Worm (Caenorhabditis elegans) whole organism, L3 larva: Measurements from ENCODE around the gene irld-25.

Experiments
- R02D3.7 ChIP-seq: fragments of 150-350 bp; optimal IDR thresholded peaks from 2 replicates; lab custom pipeline; 2014; ENCODE audit warnings: missing biosample characterization, missing genetic modification characterization
- ZK546.5 ChIP-seq: sonication (generic microtip); optimal IDR thresholded peaks from 2 replicates; lab custom pipeline; 2017; ENCODE audit warnings: missing biosample characterization, missing genetic modification characterization
- aly-2 ChIP-seq: fragments of 150-350 bp; optimal IDR thresholded peaks from 2 replicates; lab custom pipeline; 2014; ENCODE audit warnings: missing biosample characterization, missing genetic modification characterization
- ama-1 ChIP-seq: fragments of 150-350 bp; optimal IDR thresholded peaks from 2 replicates; lab custom pipeline; 2018
- ceh-16 ChIP-seq: sonication (generic microtip); optimal IDR thresholded peaks from 2 replicates; lab custom pipeline; 2017; ENCODE audit warnings: missing biosample characterization, missing genetic modification characterization
- ceh-82 ChIP-seq: fragments of 150-350 bp; optimal IDR thresholded peaks from 2 replicates; lab custom pipeline; 2014; ENCODE audit warnings: missing biosample characterization, missing genetic modification characterization
- ceh-9 ChIP-seq: sonication (generic microtip); optimal IDR thresholded peaks from 2 replicates; lab custom pipeline; 2018; ENCODE audit warnings: missing biosample characterization, missing genetic modification characterization
- daf-12 ChIP-seq: fragments of 150-350 bp; optimal IDR thresholded peaks from 2 replicates; lab custom pipeline; 2014; ENCODE audit warnings: missing biosample characterization, missing genetic modification reagents, missing genetic modification characterization
- egl-27 ChIP-seq: sonication (generic microtip); optimal IDR thresholded peaks from 4 replicates; lab custom pipeline; 2017; ENCODE audit warnings: missing biosample characterization, missing genetic modification reagents, missing genetic modification characterization
- egl-5 ChIP-seq: fragments of 150-350 bp; optimal IDR thresholded peaks from 2 replicates; lab custom pipeline; 2017; ENCODE audit warnings: missing biosample characterization, missing genetic modification reagents, missing genetic modification characterization, inconsistent platforms
- elt-1 ChIP-seq: fragments of 150-350 bp; optimal IDR thresholded peaks from 2 replicates; lab custom pipeline; 2014; ENCODE audit warnings: missing biosample characterization, missing genetic modification characterization
- elt-2 ChIP-seq: sonication (generic microtip); optimal IDR thresholded peaks from 2 replicates; lab custom pipeline; 2016; ENCODE audit warnings: missing genetic modification reagents, mild to moderate bottlenecking, missing genetic modification characterization, missing compliant biosample characterization
- elt-3 ChIP-seq, 3 experiments: fragments of 150-350 bp in 1 of 3; sonication (generic microtip) in 2 of 3; optimal IDR thresholded peaks; 2 replicates in 2 of 3; 4 replicates in 1 of 3; lab custom pipeline; 2014 to 2017; ENCODE audit warnings: missing biosample characterization in 3 of 3, missing genetic modification characterization in 3 of 3
- eor-1 ChIP-seq, 2 experiments: fragments of 150-350 bp; optimal IDR thresholded peaks; 2 replicates each; lab custom pipeline; 2014 to 2018; ENCODE audit warnings: missing biosample characterization in 2 of 2, missing genetic modification characterization in 2 of 2
- fkh-10 ChIP-seq: sonication (generic microtip); optimal IDR thresholded peaks from 2 replicates; lab custom pipeline; 2017; ENCODE audit warnings: missing biosample characterization, missing genetic modification reagents, missing genetic modification characterization
- fkh-2 ChIP-seq: fragments of 150-350 bp; optimal IDR thresholded peaks from 2 replicates; lab custom pipeline; 2014; ENCODE audit warnings: missing biosample characterization, missing genetic modification reagents, missing genetic modification characterization
- fos-1 ChIP-seq: fragments of 150-350 bp; optimal IDR thresholded peaks from 2 replicates; lab custom pipeline; 2014; ENCODE audit warnings: missing biosample characterization, missing genetic modification characterization
- hmg-11 ChIP-seq: sonication (generic microtip); optimal IDR thresholded peaks from 2 replicates; lab custom pipeline; 2016; ENCODE audit warnings: missing genetic modification characterization, missing compliant biosample characterization
- jun-1 ChIP-seq: fragments of 150-350 bp; optimal IDR thresholded peaks from 2 replicates; lab custom pipeline; 2014; ENCODE audit warnings: missing biosample characterization, missing genetic modification reagents, missing genetic modification characterization
- lin-15B ChIP-seq: fragments of 150-350 bp; optimal IDR thresholded peaks from 2 replicates; lab custom pipeline; 2014; ENCODE audit warnings: missing biosample characterization, missing genetic modification characterization
- lin-39 ChIP-seq: fragments of 150-350 bp; optimal IDR thresholded peaks from 2 replicates; lab custom pipeline; 2018; ENCODE audit warnings: missing biosample characterization, missing genetic modification reagents, missing genetic modification characterization
- lsy-12 ChIP-seq: sonication (generic microtip); optimal IDR thresholded peaks from 2 replicates; lab custom pipeline; 2016; ENCODE audit warnings: mild to moderate bottlenecking, missing genetic modification characterization, missing compliant biosample characterization
- mdl-1 ChIP-seq: fragments of 150-350 bp; optimal IDR thresholded peaks from 2 replicates; lab custom pipeline; 2014; ENCODE audit warnings: missing biosample characterization, missing genetic modification characterization
- mml-1 ChIP-seq: fragments of 150-350 bp; sonication (generic microtip); optimal IDR thresholded peaks from 3 replicates; lab custom pipeline; 2014; ENCODE audit warnings: missing biosample characterization, missing genetic modification characterization
- nfya-1 ChIP-seq: sonication (generic microtip); optimal IDR thresholded peaks from 2 replicates; lab custom pipeline; 2017; ENCODE audit warnings: missing genetic modification characterization, mild to moderate bottlenecking, missing compliant biosample characterization, antibody characterized with exemption, moderate library complexity; ENCODE audit not compliant: insufficient read depth
- nhr-11 ChIP-seq: fragments of 150-350 bp; optimal IDR thresholded peaks from 2 replicates; lab custom pipeline; 2014; ENCODE audit warnings: missing biosample characterization, missing genetic modification characterization
- nhr-12 ChIP-seq: fragments of 150-350 bp; optimal IDR thresholded peaks from 2 replicates; lab custom pipeline; 2014; ENCODE audit warnings: missing biosample characterization, missing genetic modification characterization
- nhr-23 ChIP-seq: fragments of 150-350 bp; optimal IDR thresholded peaks from 2 replicates; lab custom pipeline; 2014; ENCODE audit warnings: missing biosample characterization, missing genetic modification reagents, missing genetic modification characterization
- nhr-237 ChIP-seq: fragments of 150-350 bp; optimal IDR thresholded peaks from 2 replicates; lab custom pipeline; 2014; ENCODE audit warnings: missing biosample characterization, missing genetic modification characterization
- nhr-25 ChIP-seq: sonication (generic microtip); optimal IDR thresholded peaks from 2 replicates; lab custom pipeline; 2017; ENCODE audit warnings: missing biosample characterization, missing genetic modification characterization
- nhr-43 ChIP-seq: sonication (generic microtip); optimal IDR thresholded peaks from 2 replicates; lab custom pipeline; 2016; ENCODE audit warnings: mild to moderate bottlenecking, missing genetic modification characterization, missing compliant biosample characterization; ENCODE audit not compliant: poor library complexity, severe bottlenecking
- nhr-67 ChIP-seq: fragments of 150-350 bp; optimal IDR thresholded peaks from 2 replicates; lab custom pipeline; 2014; ENCODE audit warnings: missing biosample characterization, missing genetic modification characterization
- nhr-76 ChIP-seq: fragments of 150-350 bp; sonication (generic microtip); optimal IDR thresholded peaks from 5 replicates; lab custom pipeline; 2014; ENCODE audit warnings: missing biosample characterization, missing genetic modification characterization
- nhr-77 ChIP-seq: fragments of 150-350 bp; optimal IDR thresholded peaks from 2 replicates; lab custom pipeline; 2014; ENCODE audit warnings: missing biosample characterization, missing genetic modification characterization
- pha-4 ChIP-seq: fragments of 150-350 bp; optimal IDR thresholded peaks from 2 replicates; lab custom pipeline; 2014; ENCODE audit warnings: missing biosample characterization, missing genetic modification reagents, missing genetic modification characterization
- pqm-1 ChIP-seq: fragments of 150-350 bp; optimal IDR thresholded peaks from 2 replicates; lab custom pipeline; 2017; ENCODE audit warnings: missing biosample characterization, missing genetic modification characterization, inconsistent platforms
- skn-1 ChIP-seq: fragments of 150-350 bp; optimal IDR thresholded peaks from 2 replicates; lab custom pipeline; 2014; ENCODE audit warnings: missing biosample characterization, missing genetic modification characterization
- snpc-4 ChIP-seq: fragments of 150-350 bp; optimal IDR thresholded peaks from 2 replicates; lab custom pipeline; 2014; ENCODE audit warnings: missing biosample characterization, missing genetic modification characterization
- tbx-2 ChIP-seq: sonication (generic microtip); optimal IDR thresholded peaks from 2 replicates; lab custom pipeline; 2016; ENCODE audit warnings: mild to moderate bottlenecking, missing genetic modification characterization, missing compliant biosample characterization
- unc-39 ChIP-seq: sonication (generic microtip); optimal IDR thresholded peaks from 4 replicates; lab custom pipeline; 2017; ENCODE audit warnings: missing biosample characterization, missing genetic modification characterization
- unc-62 ChIP-seq: fragments of 150-350 bp; sonication (generic microtip); optimal IDR thresholded peaks from 4 replicates; lab custom pipeline; 2014; ENCODE audit warnings: missing biosample characterization, missing genetic modification reagents, missing genetic modification characterization
- zag-1 ChIP-seq: fragments of 150-350 bp; optimal IDR thresholded peaks from 2 replicates; lab custom pipeline; 2014; ENCODE audit warnings: missing biosample characterization, missing genetic modification characterization
- ztf-11 ChIP-seq: fragments of 150-350 bp; optimal IDR thresholded peaks from 2 replicates; lab custom pipeline; 2014; ENCODE audit warnings: missing biosample characterization, missing genetic modification characterization
- ztf-4 ChIP-seq: fragments of 150-350 bp; optimal IDR thresholded peaks from 2 replicates; lab custom pipeline; 2014; ENCODE audit warnings: missing biosample characterization, missing genetic modification characterization

irld-25 gene

ce11 chrV:15190903-15191302 is 30.5 kb upstream of the irld-25 start, which contains the start of gene Y75B12B.11:
Y75B12B.11 (plus strand) TSS chrV:15191296.
- no peak for TF ChIP-seq eor-1 (tag; optimal IDR thresholded peaks at IDR 0.05; lab: Kevin White, UChicago)
- TF ChIP-seq nhr-76 (tag; lab: Kevin White, UChicago), result no peak
- TF ChIP-seq ama-1 (lab: Kevin White, UChicago), result peak; percentile 94
- TF ChIP-seq pha-4 (tag; lab: Kevin White, UChicago), result peak; percentile 74
- no peak for TF ChIP-seq ceh-16 (tag; lab: Kevin White, UChicago)
- TF ChIP-seq unc-62 (GFP tag; lab: Kevin White, UChicago), result no peak
- no peak for TF ChIP-seq mdl-1 (tag; lab: Kevin White, UChicago)
- TF ChIP-seq snpc-4 (tag; lab: Kevin White, UChicago), result no peak
- no peak for TF ChIP-seq nhr-67 (tag; lab: Kevin White, UChicago)
- TF ChIP-seq hmg-11 (tag; lab: Kevin White, UChicago), result peak; percentile 76
- no peak for TF ChIP-seq ZK546.5
- peak; percentile 84 for TF ChIP-seq nhr-25 (tag; lab: Kevin White, UChicago)
- TF ChIP-seq jun-1 (tag; lab: Kevin White, UChicago), result peak; percentile 40
- peak; percentile 81 for TF ChIP-seq skn-1 (tag; lab: Kevin White, UChicago)
- peak; percentile 72 for TF ChIP-seq ztf-4 (tag; lab: Kevin White, UChicago)
- peak; percentile 10 for TF ChIP-seq ceh-82
- TF ChIP-seq nhr-43, result peak; percentile 75
- no peak for TF ChIP-seq R02D3.7 (tag; lab: Kevin White, UChicago)
- TF ChIP-seq pqm-1 (tag; lab: Kevin White, UChicago), result peak; percentile 42
- no peak for TF ChIP-seq daf-12 (tag; lab: Kevin White, UChicago)
- no peak for TF ChIP-seq mml-1 (tag; lab: Kevin White, UChicago)
- no peak for TF ChIP-seq ceh-9 (tag; lab: Kevin White, UChicago)
- TF ChIP-seq lin-15B, result peak; percentile 54
- TF ChIP-seq elt-2 (tag; lab: Kevin White, UChicago), result peak; percentile 69
- TF ChIP-seq tbx-2 (tag; lab: Kevin White, UChicago), result peak; percentile 82
- peak; percentile 76 for TF ChIP-seq lin-39 (tag; lab: Kevin White, UChicago)
- peak; percentile 61 for TF ChIP-seq fos-1 (tag; lab: Kevin White, UChicago)
- no peak for TF ChIP-seq fkh-10 (GFP tag; lab: Kevin White, UChicago)
- no peak for TF ChIP-seq ztf-11 (tag; lab: Kevin White, UChicago)
- no peak for TF ChIP-seq nhr-11 (tag; lab: Kevin White, UChicago)
- TF ChIP-seq nhr-23 (tag; lab: Kevin White, UChicago), result peak; percentile 45
- peak; percentile 34 for TF ChIP-seq nhr-77 (tag; lab: Kevin White, UChicago)
- TF ChIP-seq egl-27, result no peak
- TF ChIP-seq lsy-12, result peak; percentile 87
- no peak for TF ChIP-seq zag-1 (tag; lab: Kevin White, UChicago)
- no peak for TF ChIP-seq elt-1
- no peak for TF ChIP-seq elt-3 (tag; optimal IDR thresholded peaks at IDR 0.05; lab: Kevin White, UChicago)
- no peak for TF ChIP-seq unc-39
- peak; percentile 71 for TF ChIP-seq nfya-1 (tag; lab: Kevin White, UChicago)
- TF ChIP-seq aly-2 (tag; lab: Kevin White, UChicago), result peak; percentile 45
- TF ChIP-seq fkh-2 (tag; lab: Kevin White, UChicago), result no peak

- no peak for TF ChIP-seq ztf-11 (tag; lab: Kevin White, UChicago)
- no peak for TF ChIP-seq elt-3 (tag; optimal IDR thresholded peaks at IDR 0.05; lab: Kevin White, UChicago)
- TF ChIP-seq ceh-82, result no peak
- TF ChIP-seq zag-1 (tag; lab: Kevin White, UChicago), result no peak
- TF ChIP-seq, all 47 proteins: peak for 0
Measured at ce11 chrV:15191971-15192370, 29.5 kb upstream of the irld-25 start.

- TF ChIP-seq nhr-237 (tag; lab: Kevin White, UChicago) (no peak), skn-1 (tag; lab: Kevin White, UChicago) (no peak), ama-1 (lab: Kevin White, UChicago) (no peak), fkh-10 (GFP tag; lab: Kevin White, UChicago) (no peak), R02D3.7 (tag; lab: Kevin White, UChicago) (no peak), pha-4 (tag; lab: Kevin White, UChicago) (peak; percentile 44), nhr-43 (no peak), ZK546.5 (no peak), unc-62 (GFP tag; lab: Kevin White, UChicago) (no peak), nhr-11 (tag; lab: Kevin White, UChicago) (no peak), zag-1 (tag; lab: Kevin White, UChicago) (no peak), jun-1 (tag; lab: Kevin White, UChicago) (peak; percentile 47), ceh-16 (tag; lab: Kevin White, UChicago) (no peak), ztf-11 (tag; lab: Kevin White, UChicago) (no peak), nhr-76 (tag; lab: Kevin White, UChicago) (no peak), eor-1 (tag; optimal IDR thresholded peaks at IDR 0.05; lab: Kevin White, UChicago) (no peak), nhr-23 (tag; lab: Kevin White, UChicago) (no peak), nhr-12 (tag; lab: Kevin White, UChicago) (no peak), pqm-1 (tag; lab: Kevin White, UChicago) (peak; percentile 78), elt-2 (tag; lab: Kevin White, UChicago) (peak; percentile 82), unc-39 (no peak), egl-5 (no peak)
Measured at ce11 chrV:15192377-15192776, 29.1 kb upstream of the irld-25 start, which contains the start of gene plc-2. plc-2 (plus strand) TSS chrV:15192572.
